Fruit fly (Drosophila melanogaster): ENCODE data around the gene BoYb.

Gene BoYb

dm6 chr3L:22871030-22871844, 30.5 kb upstream of the BoYb start (continued):
- TF ChIP-seq CG11560 (tag; IDR thresholded peaks at IDR 0.05) (no peak), nau (GFP tag; optimal IDR thresholded peaks at IDR 0.05) (no peak), tll (GFP tag; optimal IDR thresholded peaks at IDR 0.05) (no peak), Adf1 (GFP tag; IDR thresholded peaks at IDR 0.05) (peak; percentile 12), CG11695 (GFP tag; IDR thresholded peaks at IDR 0.05) (0 out of 3 replicates have a peak, but pooled peaks have one; percentile 13), E2f1 (GFP tag; IDR thresholded peaks at IDR 0.05) (no peak), ATbp (GFP tag; optimal IDR thresholded peaks at IDR 0.05) (no peak), h (optimal IDR thresholded peaks at IDR 0.05) (no peak), CG11696 (GFP tag; IDR thresholded peaks at IDR 0.05) (no peak), mirr (GFP tag; optimal IDR thresholded peaks at IDR 0.05) (no peak), CG17802 (tag; optimal IDR thresholded peaks at IDR 0.05) (no peak), CG15479 (GFP tag; optimal IDR thresholded peaks at IDR 0.05) (peak; percentile 52), org-1 (GFP tag; optimal IDR thresholded peaks at IDR 0.05) (no peak), dm (GFP tag; optimal IDR thresholded peaks at IDR 0.05) (no peak), CG11398 (GFP tag; optimal IDR thresholded peaks at IDR 0.05) (no peak), CG1529 (GFP tag; optimal IDR thresholded peaks at IDR 0.05) (no peak), CG31388 (GFP tag; optimal IDR thresholded peaks at IDR 0.05) (no peak), tap (tag; optimal IDR thresholded peaks at IDR 0.05) (no peak), CG34376 (GFP tag; optimal IDR thresholded peaks at IDR 0.05) (peak; percentile 29), CG6175 (GFP tag; IDR thresholded peaks at IDR 0.05) (no peak), D19B (GFP tag; optimal IDR thresholded peaks at IDR 0.05) (no peak), disco-r (GFP tag; optimal IDR thresholded peaks at IDR 0.05) (no peak), knrl (GFP tag; IDR thresholded peaks at IDR 0.05; ENCODE audit: partially characterized antibody) (peak; percentile 67; the same call in 2 of the 3 replicates), CG11093 (GFP tag; IDR thresholded peaks at IDR 0.05) (no peak), CG9797 (GFP tag; optimal IDR thresholded peaks at IDR 0.05) (no peak), HHEX (GFP tag; optimal IDR thresholded peaks at IDR 0.05) (no peak), gt (GFP tag; IDR thresholded peaks at IDR 0.05) (no peak), unpg (GFP tag; optimal IDR thresholded peaks at IDR 0.05) (no peak), Meics (GFP tag; optimal IDR thresholded peaks at IDR 0.05) (peak; percentile 39), ac (GFP tag; optimal IDR thresholded peaks at IDR 0.05) (no peak), al (GFP tag; IDR thresholded peaks at IDR 0.05) (no peak), pum (GFP tag; optimal IDR thresholded peaks at IDR 0.05) (no peak), CG10267 (tag; optimal IDR thresholded peaks at IDR 0.05) (peak; percentile 20), CG1832 (GFP tag; optimal IDR thresholded peaks at IDR 0.05) (no peak), CG4854 (GFP tag; optimal IDR thresholded peaks at IDR 0.05) (no peak), lbe (GFP tag; optimal IDR thresholded peaks at IDR 0.05) (peak; percentile 13), Myb (GFP tag; optimal IDR thresholded peaks at IDR 0.05) (no peak), ems (GFP tag; optimal IDR thresholded peaks at IDR 0.05) (no peak), wek (GFP tag; optimal IDR thresholded peaks at IDR 0.05) (no peak), ham (GFP tag; IDR thresholded peaks at IDR 0.05) (no peak), sisA (GFP tag; IDR thresholded peaks at IDR 0.05) (no peak), Ada2b (GFP tag; IDR thresholded peaks at IDR 0.05) (no peak), fu2 (GFP tag; optimal IDR thresholded peaks at IDR 0.05) (no peak), CG30403 (GFP tag; optimal IDR thresholded peaks at IDR 0.05) (no peak), slp2 (GFP tag; optimal IDR thresholded peaks at IDR 0.05) (no peak), chm (GFP tag; IDR thresholded peaks at IDR 0.05) (no peak), CG9609 (GFP tag; optimal IDR thresholded peaks at IDR 0.05) (peak; percentile 13), gsb (GFP tag; IDR thresholded peaks at IDR 0.05) (no peak), jing (GFP tag; optimal IDR thresholded peaks at IDR 0.05) (no peak), Hr51 (GFP tag; optimal IDR thresholded peaks at IDR 0.05) (no peak)

All from whole organism, embryonic.